Fruit fly (Drosophila melanogaster) whole organism, embryonic: ENCODE data around the gene CG11294.

Source experiments
- Ada2b ChIP-seq: fragments of 200-800 bp; sonication (Bioruptor generic); IDR thresholded peaks from 2 replicates; pipeline ENCODE4 v1.3.6; 2022; ENCODE audit warnings: missing biosample characterization, missing genetic modification characterization
- Atf-2 ChIP-seq: fragments of 200-800 bp; sonication (Bioruptor generic); optimal IDR thresholded peaks from 2 replicates; lab custom pipeline; 2016; ENCODE audit warnings: missing biosample characterization, missing genetic modification characterization
- Blimp-1 ChIP-seq: fragments of 200-800 bp; sonication (Bioruptor generic); optimal IDR thresholded peaks from 3 replicates; lab custom pipeline; 2018; ENCODE audit warnings: missing biosample characterization, missing genetic modification characterization, mild to moderate bottlenecking, moderate library complexity, missing genetic modification reagents
- BtbVII ChIP-seq: fragments of 200-800 bp; sonication (Bioruptor generic); optimal IDR thresholded peaks from 3 replicates; lab custom pipeline; 2017; ENCODE audit warnings: missing biosample characterization, mild to moderate bottlenecking, missing genetic modification characterization
- CG10267 ChIP-seq: fragments of 200-800 bp; sonication (Bioruptor generic); optimal IDR thresholded peaks from 2 replicates; lab custom pipeline; 2018; ENCODE audit warnings: missing biosample characterization, mild to moderate bottlenecking, missing genetic modification characterization, moderate library complexity
- CG10979 ChIP-seq: fragments of 200-800 bp; sonication (Bioruptor generic); optimal IDR thresholded peaks from 2 replicates; lab custom pipeline; 2018; ENCODE audit warnings: missing biosample characterization, mild to moderate bottlenecking, missing genetic modification characterization, moderate library complexity
- CG12236 ChIP-seq: fragments of 200-800 bp; sonication (Bioruptor generic); optimal IDR thresholded peaks from 2 replicates; lab custom pipeline; 2016; ENCODE audit warnings: missing biosample characterization, missing genetic modification characterization
- CG14441 ChIP-seq: fragments of 200-800 bp; sonication (Bioruptor generic); IDR thresholded peaks from 2 replicates; pipeline ENCODE4 v1.3.6; 2022; ENCODE audit warnings: missing biosample characterization, missing genetic modification characterization
- CG17328 ChIP-seq: fragments of 200-800 bp; sonication (Bioruptor generic); IDR thresholded peaks from 2 replicates; pipeline ENCODE4 v1.3.6; 2022; ENCODE audit warnings: missing biosample characterization, missing genetic modification characterization
- CG18476 ChIP-seq: fragments of 200-800 bp; sonication (Bioruptor generic); optimal IDR thresholded peaks from 2 replicates; lab custom pipeline; 2016; ENCODE audit warnings: missing biosample characterization, mild to moderate bottlenecking, missing genetic modification characterization
- CG2712 ChIP-seq: fragments of 200-800 bp; optimal IDR thresholded peaks from 3 replicates; lab custom pipeline; 2019; ENCODE audit warnings: missing biosample characterization, mild to moderate bottlenecking, missing genetic modification characterization, moderate library complexity
- CG30403 ChIP-seq: fragments of 200-800 bp; sonication (Bioruptor generic); optimal IDR thresholded peaks from 3 replicates; lab custom pipeline; 2016; ENCODE audit warnings: missing biosample characterization, missing genetic modification characterization
- CG30431 ChIP-seq: fragments of 200-800 bp; sonication (Bioruptor generic); optimal IDR thresholded peaks from 2 replicates; lab custom pipeline; 2017; ENCODE audit warnings: missing biosample characterization, missing genetic modification characterization
- CG32767 ChIP-seq: fragments of 200-800 bp; sonication (Bioruptor generic); IDR thresholded peaks from 2 replicates; pipeline ENCODE4 v1.3.6; 2022; ENCODE audit warnings: missing biosample characterization, missing genetic modification characterization
- CG4854 ChIP-seq: fragments of 200-800 bp; sonication (Bioruptor generic); optimal IDR thresholded peaks from 2 replicates; lab custom pipeline; 2016; ENCODE audit warnings: missing biosample characterization, missing genetic modification characterization, inconsistent platforms
- D ChIP-seq, 2 experiments: fragments of 200-800 bp in 1 of 2; fragments of >200 bp in 1 of 2; sonication (Bioruptor generic) in 1 of 2; optimal IDR thresholded peaks; 2 replicates in 1 of 2; 3 replicates in 1 of 2; lab custom pipeline; 2017; ENCODE audit warnings: mild to moderate bottlenecking in 1 of 2, missing biosample characterization in 1 of 2, missing genetic modification characterization in 1 of 2, missing genetic modification reagents in 1 of 2
- Hey ChIP-seq: fragments of 200-800 bp; sonication (Bioruptor generic); optimal IDR thresholded peaks from 3 replicates; lab custom pipeline; 2018; ENCODE audit warnings: missing biosample characterization, mild to moderate bottlenecking, missing genetic modification characterization
- Med ChIP-seq: fragments of 200-800 bp; sonication (Bioruptor generic); peaks from one replicate; lab custom pipeline; 2016; ENCODE audit warnings: missing biosample characterization, missing genetic modification characterization, mild to moderate bottlenecking, inconsistent platforms, moderate library complexity
- NC2β ChIP-seq: fragments of 200-800 bp; sonication (Bioruptor generic); optimal IDR thresholded peaks from 2 replicates; lab custom pipeline; 2016; ENCODE audit warnings: missing biosample characterization, missing genetic modification characterization
- Oli ChIP-seq: fragments of 200-800 bp; sonication (Bioruptor generic); optimal IDR thresholded peaks from 2 replicates; lab custom pipeline; 2018; ENCODE audit warnings: missing biosample characterization, mild to moderate bottlenecking, missing genetic modification characterization, moderate library complexity
- Xrp1 ChIP-seq: fragments of 200-800 bp; sonication (Bioruptor generic); IDR thresholded peaks from 2 replicates; pipeline ENCODE4 v1.3.6; 2022; ENCODE audit warnings: missing biosample characterization, missing genetic modification characterization
- abd-A ChIP-seq: fragments of 200-800 bp; sonication (Bioruptor generic); optimal IDR thresholded peaks from 3 replicates; lab custom pipeline; 2019; ENCODE audit warnings: missing biosample characterization, mild to moderate bottlenecking, missing genetic modification characterization, moderate library complexity
- amos ChIP-seq: fragments of 200-800 bp; sonication (Bioruptor generic); IDR thresholded peaks from 2 replicates; pipeline ENCODE4 v1.3.6; 2022; ENCODE audit warnings: missing biosample characterization, missing genetic modification characterization; ENCODE audit not compliant: partially characterized antibody
- br ChIP-seq: fragments of >200 bp; optimal IDR thresholded peaks from 2 replicates; lab custom pipeline; 2017
- bsh ChIP-seq, 2 experiments: fragments of 200-800 bp; sonication (Bioruptor generic); optimal IDR thresholded peaks; 2 replicates each; lab custom pipeline; 2017 to 2018; ENCODE audit warnings: mild to moderate bottlenecking in 2 of 2, missing biosample characterization in 2 of 2, missing genetic modification characterization in 2 of 2, moderate library complexity in 1 of 2
- ci ChIP-seq: fragments of 200-800 bp; sonication (Bioruptor generic); IDR thresholded peaks from 3 replicates; pipeline ENCODE4 v1.3.6; 2022; ENCODE audit warnings: missing biosample characterization, missing genetic modification characterization
- crol ChIP-seq: fragments of 200-800 bp; sonication (Bioruptor generic); IDR thresholded peaks from 2 replicates; pipeline ENCODE4 v1.3.6; 2022; ENCODE audit warnings: missing biosample characterization, missing genetic modification characterization
- ems ChIP-seq: fragments of 200-800 bp; sonication (Bioruptor generic); optimal IDR thresholded peaks from 3 replicates; lab custom pipeline; 2016; ENCODE audit warnings: missing biosample characterization, missing genetic modification characterization
- gem ChIP-seq: fragments of 200-800 bp; sonication (Bioruptor generic); optimal IDR thresholded peaks from 2 replicates; lab custom pipeline; 2019; ENCODE audit warnings: missing biosample characterization, mild to moderate bottlenecking, missing genetic modification characterization, moderate library complexity
- hkb ChIP-seq, 2 experiments: fragments of 200-800 bp in 1 of 2; fragments of >200 bp in 1 of 2; sonication (Bioruptor generic) in 1 of 2; IDR thresholded peaks in 1 of 2; optimal IDR thresholded peaks in 1 of 2; 2 replicates each; pipeline versions ENCODE4 v1.3.6 to Lab custom; 2017 to 2022; ENCODE audit warnings: missing biosample characterization in 1 of 2, missing genetic modification characterization in 1 of 2
- klu ChIP-seq: fragments of 200-800 bp; sonication (Bioruptor generic); IDR thresholded peaks from 2 replicates; pipeline ENCODE4 v1.3.6; 2022; ENCODE audit warnings: missing biosample characterization, missing genetic modification characterization
- mirr ChIP-seq: fragments of 200-800 bp; sonication (Bioruptor generic); optimal IDR thresholded peaks from 3 replicates; lab custom pipeline; 2018; ENCODE audit warnings: missing biosample characterization, mild to moderate bottlenecking, missing genetic modification characterization
- odd ChIP-seq: fragments of 200-800 bp; sonication (Bioruptor generic); optimal IDR thresholded peaks from 2 replicates; lab custom pipeline; 2017; ENCODE audit warnings: missing biosample characterization, mild to moderate bottlenecking, missing genetic modification characterization
- row ChIP-seq: fragments of 200-800 bp; sonication (Bioruptor generic); IDR thresholded peaks from 3 replicates; pipeline ENCODE4 v1.3.6; 2022; ENCODE audit warnings: missing biosample characterization, missing genetic modification characterization
- sens ChIP-seq: fragments of 200-800 bp; sonication (Bioruptor generic); peaks from one replicate; lab custom pipeline; 2016; ENCODE audit warnings: missing biosample characterization, missing genetic modification characterization
- seq ChIP-seq: fragments of 200-800 bp; sonication (Bioruptor generic); IDR thresholded peaks from 2 replicates; pipeline ENCODE4 v1.3.6; 2022; ENCODE audit warnings: missing biosample characterization, missing genetic modification characterization
- sisA ChIP-seq: fragments of 200-800 bp; sonication (Bioruptor generic); IDR thresholded peaks from 2 replicates; pipeline ENCODE4 v1.3.6; 2022; ENCODE audit warnings: missing biosample characterization, missing genetic modification characterization
- slbo ChIP-seq: fragments of 200-800 bp; sonication (Bioruptor generic); IDR thresholded peaks from 2 replicates; pipeline ENCODE4 v1.3.6; 2022; ENCODE audit warnings: missing biosample characterization, missing genetic modification characterization
- tap ChIP-seq: fragments of 200-800 bp; optimal IDR thresholded peaks from 3 replicates; lab custom pipeline; 2019; ENCODE audit warnings: missing biosample characterization, mild to moderate bottlenecking, missing genetic modification characterization, moderate library complexity

Gene CG11294

DNA sequence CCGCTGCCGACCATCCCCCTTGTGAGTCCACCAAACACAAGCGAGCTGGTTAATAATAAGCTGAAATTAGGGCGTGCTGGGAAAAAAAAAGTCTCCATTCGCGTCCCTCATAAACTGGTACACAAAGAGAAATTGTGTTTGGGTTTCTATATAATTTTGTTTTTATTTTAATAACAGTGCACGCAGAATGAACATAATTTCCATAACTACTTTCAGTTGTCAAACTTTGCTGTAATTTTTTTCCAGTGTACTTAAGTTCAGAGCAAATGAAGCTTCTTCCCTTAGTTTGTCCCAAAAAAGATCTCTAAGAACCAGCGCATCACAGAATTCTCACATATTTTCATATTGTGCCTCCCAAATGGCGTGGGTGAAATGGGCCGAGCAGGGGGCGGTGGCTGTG lies 34.6 kb upstream of the CG11294 start:
- TF ChIP-seq slbo (GFP tag; lab: Robert Waterston, UW) (0 out of 2 replicates have a peak, but pooled peaks have one; percentile 19), Med (GFP tag; lab: Kevin White, UChicago) (peak; percentile 39), Blimp-1 (peak; percentile 3), CG17328 (GFP tag; lab: Robert Waterston, UW) (peak; percentile 29; the same call in 1 of the 2 replicates), bsh (GFP tag; optimal IDR thresholded peaks at IDR 0.05; lab: Kevin White, UChicago) (peak in 1 of 2 experiments; percentile 39), CG12236 (GFP tag; lab: Kevin White, UChicago) (no peak), row (0 out of 3 replicates have a peak, but pooled peaks have one; percentile 22), Oli (tag; lab: Kevin White, UChicago) (peak; percentile 3), Xrp1 (peak; percentile 31; the same call in 1 of the 2 replicates), CG10979 (tag; lab: Kevin White, UChicago) (no peak), sisA (GFP tag; lab: Robert Waterston, UW) (peak; percentile 56; the same call in 1 of the 2 replicates), sens (GFP tag; lab: Kevin White, UChicago) (peak; percentile 79), hkb (optimal IDR thresholded peaks at IDR 0.05; lab: Kevin White, UChicago) (no peak), hkb (GFP tag; IDR thresholded peaks at IDR 0.05; lab: Robert Waterston, UW) (peak; percentile 19; the same call in 1 of the 2 replicates), klu (GFP tag; lab: Robert Waterston, UW) (no peak), seq (GFP tag; lab: Robert Waterston, UW) (no peak), CG32767 (GFP tag; lab: Robert Waterston, UW) (0 out of 2 replicates have a peak, but pooled peaks have one; percentile 34), br (lab: Kevin White, UChicago) (no peak), CG30431 (GFP tag; lab: Kevin White, UChicago) (no peak), CG14441 (GFP tag; lab: Robert Waterston, UW) (0 out of 2 replicates have a peak, but pooled peaks have one; percentile 25), gem (peak; percentile 19), amos (no peak), ci (GFP tag; lab: Robert Waterston, UW) (0 out of 3 replicates have a peak, but pooled peaks have one; percentile 30), CG2712 (peak; percentile 15)

- TF ChIP-seq tap (tag; lab: Kevin White, UChicago) (peak; percentile 58), CG10979 (tag; lab: Kevin White, UChicago) (no peak), CG10267 (no peak), CG30403 (no peak), crol (GFP tag; lab: Robert Waterston, UW) (peak; percentile 82), Med (GFP tag; lab: Kevin White, UChicago) (no peak), NC2β (GFP tag; lab: Kevin White, UChicago) (no peak), Hey (tag; lab: Kevin White, UChicago) (peak; percentile 39), odd (no peak), Atf-2 (no peak), sens (GFP tag; lab: Kevin White, UChicago) (no peak), CG18476 (GFP tag; lab: Kevin White, UChicago) (no peak), Ada2b (GFP tag; lab: Robert Waterston, UW) (no peak), BtbVII (GFP tag; lab: Kevin White, UChicago) (no peak), CG4854 (GFP tag; lab: Kevin White, UChicago) (no peak), ems (GFP tag; lab: Kevin White, UChicago) (no peak), mirr (peak; percentile 14), abd-A (tag; lab: Kevin White, UChicago) (peak; percentile 54), D (optimal IDR thresholded peaks at IDR 0.05; lab: Kevin White, UChicago) (no peak), D (GFP tag; optimal IDR thresholded peaks at IDR 0.05; lab: Kevin White, UChicago) (peak; percentile 76)
These were observed 33.4 kb upstream of the CG11294 start for dm6 chrX:8726816-8727215.
